Worm (Caenorhabditis elegans) whole organism, mixed stage, embryonic: Measurements from ENCODE around the gene F41B5.1.

ENCODE experiments used
- ceh-39 ChIP-seq: fragments of 150-350 bp; optimal IDR thresholded peaks from 2 replicates; lab custom pipeline; 2014; ENCODE audit warnings: missing biosample characterization, missing genetic modification characterization
- elt-1 ChIP-seq: sonication (generic microtip); optimal IDR thresholded peaks from 2 replicates; lab custom pipeline; 2017; ENCODE audit warnings: missing genetic modification characterization, mild to moderate bottlenecking, missing compliant biosample characterization, antibody characterized with exemption, moderate library complexity, borderline replicate concordance; ENCODE audit not compliant: insufficient read depth
- elt-3 ChIP-seq: fragments of 150-350 bp; optimal IDR thresholded peaks from 2 replicates; lab custom pipeline; 2014; ENCODE audit warnings: missing biosample characterization, missing genetic modification characterization
- lin-13 ChIP-seq: fragments of 150-350 bp; optimal IDR thresholded peaks from 2 replicates; lab custom pipeline; 2014; ENCODE audit warnings: missing biosample characterization, missing genetic modification characterization
- lin-32 ChIP-seq: fragments of 200-800 bp; sonication (Bioruptor generic); optimal IDR thresholded peaks from 2 replicates; lab custom pipeline; 2018; ENCODE audit warnings: mild to moderate bottlenecking, missing genetic modification characterization, missing compliant biosample characterization
- nhr-237 ChIP-seq: fragments of 150-350 bp; optimal IDR thresholded peaks from 2 replicates; lab custom pipeline; 2014; ENCODE audit warnings: missing biosample characterization, missing genetic modification characterization
- sptf-1 ChIP-seq: sonication (generic microtip); optimal IDR thresholded peaks from 2 replicates; lab custom pipeline; 2017; ENCODE audit warnings: mild to moderate bottlenecking, missing genetic modification characterization, moderate library complexity, missing compliant biosample characterization
- unc-62 ChIP-seq: fragments of 150-350 bp; optimal IDR thresholded peaks from 2 replicates; lab custom pipeline; 2014; ENCODE audit warnings: missing biosample characterization, missing genetic modification reagents, missing genetic modification characterization
- ztf-11 ChIP-seq: fragments of 150-350 bp; optimal IDR thresholded peaks from 2 replicates; lab custom pipeline; 2014; ENCODE audit warnings: missing biosample characterization, missing genetic modification characterization

DNA sequence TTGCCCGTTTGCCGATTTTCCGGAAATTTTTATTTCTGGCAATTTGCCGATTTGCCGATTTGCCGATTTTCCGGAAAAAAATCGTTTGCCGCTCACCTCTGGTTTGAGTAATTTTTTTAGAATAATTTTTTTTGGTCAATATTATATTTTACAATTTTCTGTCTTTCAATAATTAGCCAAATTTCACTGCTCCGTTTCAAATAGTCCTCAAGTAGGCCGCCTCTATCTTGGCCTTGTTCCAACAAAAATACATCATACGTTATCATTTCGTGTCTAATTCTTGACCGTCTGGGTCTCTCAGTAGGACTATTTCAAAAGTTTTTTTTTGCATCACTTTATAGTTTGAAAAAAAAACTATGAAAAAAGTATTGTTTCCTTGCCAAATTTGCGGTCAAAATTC is 36.9 kb downstream of the F41B5.1 start, which contains the start of gene nhr-115:
- no peak for TF ChIP-seq elt-1 (tag; lab: Kevin White, UChicago)
- no peak for TF ChIP-seq sptf-1
- TF ChIP-seq lin-13 (tag; lab: Kevin White, UChicago) = no peak
- TF ChIP-seq ceh-39 (tag; lab: Kevin White, UChicago) = no peak
- no peak for TF ChIP-seq unc-62
- TF ChIP-seq nhr-237 = no peak
- TF ChIP-seq elt-3 (tag; lab: Kevin White, UChicago) = no peak
- no peak for TF ChIP-seq ztf-11 (tag; lab: Kevin White, UChicago)
- no peak for TF ChIP-seq lin-32 (GFP tag; lab: Kevin White, UChicago)
